Worm (Caenorhabditis elegans): ENCODE measurements around the gene F09E5.7.

F09E5.7 gene

ce11 chrII:5308961-5309360, 42.9 kb upstream of the F09E5.7 start:
- no peak for TF ChIP-seq ztf-28 (GFP tag; IDR thresholded peaks at IDR 0.05)
- no peak for TF ChIP-seq chd-7 (tag; optimal IDR thresholded peaks at IDR 0.05)
- TF ChIP-seq ZK185.1 (tag; optimal IDR thresholded peaks at IDR 0.05; ENCODE audit: poor library complexity, severe bottlenecking): no peak
- TF ChIP-seq Y56A3A.18 (GFP tag; IDR thresholded peaks at IDR 0.05): no peak
- no peak for TF ChIP-seq repo-1 (tag; optimal IDR thresholded peaks at IDR 0.05)
- no peak for TF ChIP-seq B0336.3 (GFP tag; IDR thresholded peaks at IDR 0.05)
- TF ChIP-seq F49E8.2 (tag; optimal IDR thresholded peaks at IDR 0.05; ENCODE audit: insufficient read depth): no peak
- no peak for TF ChIP-seq ceh-27 (GFP tag; optimal IDR thresholded peaks at IDR 0.05)

ce11 chrII:5309720-5310119, 42.2 kb upstream of the F09E5.7 start:
- TF ChIP-seq unc-62 (GFP tag; optimal IDR thresholded peaks at IDR 0.05) (no peak), tbp1 (GFP tag; optimal IDR thresholded peaks at IDR 0.05) (no peak), madf-3 (GFP tag; IDR thresholded peaks at IDR 0.05) (no peak), snpc-3.4 (tag; optimal IDR thresholded peaks at IDR 0.05) (no peak), repo-1 (tag; optimal IDR thresholded peaks at IDR 0.05) (no peak), hsf-1 (GFP tag; IDR thresholded peaks at IDR 0.05) (no peak), ceh-100 (GFP tag; IDR thresholded peaks at IDR 0.05) (no peak), ceh-58 (GFP tag; IDR thresholded peaks at IDR 0.05) (no peak), ztf-6 (GFP tag; IDR thresholded peaks at IDR 0.05) (no peak), madf-10 (tag; optimal IDR thresholded peaks at IDR 0.05) (no peak), nhr-27 (tag; optimal IDR thresholded peaks at IDR 0.05) (no peak), chd-7 (tag; optimal IDR thresholded peaks at IDR 0.05) (no peak), him-1 (tag; optimal IDR thresholded peaks at IDR 0.05) (no peak), atf-7 (tag; optimal IDR thresholded peaks at IDR 0.05) (no peak), T07F8.4 (tag; optimal IDR thresholded peaks at IDR 0.05) (no peak)

ce11 chrII:5310795-5311194, 41.1 kb upstream of the F09E5.7 start:
- TF ChIP-seq T07F8.4 (tag; optimal IDR thresholded peaks at IDR 0.05): no peak
- no peak for TF ChIP-seq F10E7.11 (tag; optimal IDR thresholded peaks at IDR 0.05)
- TF ChIP-seq Y53F4B.3 (GFP tag; IDR thresholded peaks at IDR 0.05): no peak
- TF ChIP-seq zim-3 (tag; optimal IDR thresholded peaks at IDR 0.05): no peak
- no peak for TF ChIP-seq pha-4 (tag; optimal IDR thresholded peaks at IDR 0.05)
- no peak for TF ChIP-seq Y67H2A.10 (GFP tag; conservative IDR thresholded peaks at IDR 0.05)
- TF ChIP-seq T26A5.8 (tag; optimal IDR thresholded peaks at IDR 0.05): no peak
- no peak for TF ChIP-seq ZK185.1 (tag; optimal IDR thresholded peaks at IDR 0.05; ENCODE audit: poor library complexity, severe bottlenecking)
- no peak for TF ChIP-seq ceh-91 (GFP tag; IDR thresholded peaks at IDR 0.05)
- TF ChIP-seq nhr-179 (tag; optimal IDR thresholded peaks at IDR 0.05): no peak
- no peak for TF ChIP-seq B0035.1 (tag; optimal IDR thresholded peaks at IDR 0.05)
- no peak for TF ChIP-seq hmg-20 (GFP tag; IDR thresholded peaks at IDR 0.05)
- no peak for TF ChIP-seq Y95B8A.8 (GFP tag; IDR thresholded peaks at IDR 0.05)

DNA sequence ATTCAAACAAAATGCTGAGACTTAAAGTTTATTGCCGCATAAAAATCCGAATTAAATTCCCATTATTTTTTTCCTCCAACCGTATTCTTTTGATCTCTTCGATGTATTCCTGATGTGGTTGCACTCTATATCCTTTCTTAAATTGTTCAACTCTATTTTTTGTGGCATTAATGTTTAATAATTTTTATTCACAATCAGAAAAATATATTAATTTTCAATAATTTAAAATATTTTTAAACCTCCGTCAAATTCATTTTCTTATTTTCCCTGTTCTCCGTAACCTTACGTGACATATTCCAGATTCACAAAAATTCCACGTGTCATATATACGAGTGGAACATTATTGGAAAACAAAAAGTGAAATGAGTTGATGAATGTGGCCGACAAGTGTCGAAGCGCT, 40.2 kb upstream of the F09E5.7 start, which contains the start of gene gcy-12:
Gene gcy-12 (plus strand): TSS at position 301 of the 400 bp plus-strand sequence.
- TF ChIP-seq unc-130 (GFP tag; optimal IDR thresholded peaks at IDR 0.05) (no peak), F49E8.2 (tag; optimal IDR thresholded peaks at IDR 0.05; ENCODE audit: insufficient read depth) (no peak), F37B4.10 (GFP tag; IDR thresholded peaks at IDR 0.05) (no peak), F33H1.4 (GFP tag; IDR thresholded peaks at IDR 0.05) (no peak), attf-5 (GFP tag; optimal IDR thresholded peaks at IDR 0.05) (no peak), lsy-27 (tag; optimal IDR thresholded peaks at IDR 0.05; ENCODE audit: borderline replicate concordance, insufficient read depth) (no peak), K12H6.12 (tag; optimal IDR thresholded peaks at IDR 0.05) (no peak), hrde-1 (tag; optimal IDR thresholded peaks at IDR 0.05; ENCODE audit: borderline replicate concordance) (no peak), rpc-1 (optimal IDR thresholded peaks at IDR 0.05) (no peak), rpc-1 (tag; optimal IDR thresholded peaks at IDR 0.05) (no peak)
